Worm (Caenorhabditis elegans): ENCODE measurements around the gene fbxa-144.

Gene fbxa-144

ce11 chrV:16143066-16143581, 10.5 kb upstream of the fbxa-144 start, which contains the start of gene fbxa-88:
TSS of gene fbxa-88 (minus strand) at chrV:16143116.
- TF ChIP-seq chd-7 (tag; optimal IDR thresholded peaks at IDR 0.05) (no peak), nhr-80 (tag; optimal IDR thresholded peaks at IDR 0.05) (peak; percentile 61)

DNA sequence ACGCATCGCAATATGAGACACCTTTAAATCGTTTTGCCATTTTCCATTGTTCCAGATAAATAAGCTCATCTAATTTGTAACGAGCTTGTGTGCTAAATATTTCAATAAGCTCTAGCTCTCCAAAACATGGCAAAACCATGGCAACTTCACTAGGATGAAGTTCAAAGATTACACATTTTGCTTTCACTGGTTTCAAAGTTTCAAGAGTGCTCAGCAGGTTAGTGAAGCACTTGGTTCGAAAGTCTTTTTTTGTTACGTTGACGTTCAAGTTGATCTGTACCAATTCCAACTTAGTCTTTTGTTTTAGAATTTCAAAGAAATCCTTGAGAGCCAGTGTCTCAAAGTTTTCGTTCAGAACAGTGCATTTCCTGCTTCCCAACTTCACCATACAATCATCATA, 9.8 kb upstream of the fbxa-144 start, which contains the start of gene fbxa-18:
TSS of gene fbxa-18 (plus strand) at position 301 of the 400 bp plus-strand sequence.
- TF ChIP-seq F39B2.1 (GFP tag; IDR thresholded peaks at IDR 0.05) = no peak
- TF ChIP-seq rpc-1 (optimal IDR thresholded peaks at IDR 0.05) = no peak
- TF ChIP-seq rpc-1 (tag; optimal IDR thresholded peaks at IDR 0.05) = no peak
- no peak for TF ChIP-seq dpff-1 (tag; optimal IDR thresholded peaks at IDR 0.05)
- TF ChIP-seq B0019.2 (GFP tag; conservative IDR thresholded peaks at IDR 0.05) = no peak
- TF ChIP-seq K12H6.12 (tag; optimal IDR thresholded peaks at IDR 0.05) = no peak
- no peak for TF ChIP-seq F49E8.2 (tag; optimal IDR thresholded peaks at IDR 0.05; ENCODE audit: insufficient read depth)
- no peak for TF ChIP-seq hmg-20 (GFP tag; IDR thresholded peaks at IDR 0.05)
- no peak for TF ChIP-seq lsy-27 (tag; optimal IDR thresholded peaks at IDR 0.05; ENCODE audit: borderline replicate concordance, insufficient read depth)
- TF ChIP-seq ceh-40 (GFP tag; IDR thresholded peaks at IDR 0.05) = no peak
- no peak for TF ChIP-seq T26A5.8 (tag; optimal IDR thresholded peaks at IDR 0.05)
- no peak for TF ChIP-seq nhr-120 (GFP tag; IDR thresholded peaks at IDR 0.05)
- no peak for TF ChIP-seq ztf-22 (GFP tag; optimal IDR thresholded peaks at IDR 0.05)

- no peak for TF ChIP-seq hsf-1 (GFP tag; IDR thresholded peaks at IDR 0.05)
These were observed 8.5 kb upstream of the fbxa-144 start, which contains the start of gene clc-32 for ce11 chrV:16141071-16141470. TSS of gene clc-32 (minus strand) at chrV:16141171.

- TF ChIP-seq ZK185.1 (tag; optimal IDR thresholded peaks at IDR 0.05; ENCODE audit: poor library complexity, severe bottlenecking) (no peak), ama-1 (optimal IDR thresholded peaks at IDR 0.05) (no peak), ama-1 (GFP tag; optimal IDR thresholded peaks at IDR 0.05) (no peak), F22D6.2 (tag; optimal IDR thresholded peaks at IDR 0.05) (no peak), attf-6 (GFP tag; IDR thresholded peaks at IDR 0.05) (no peak), let-526 (GFP tag; IDR thresholded peaks at IDR 0.05) (no peak), cebp-2 (GFP tag; IDR thresholded peaks at IDR 0.05) (no peak), hsf-1 (GFP tag; IDR thresholded peaks at IDR 0.05) (no peak)
These were observed 6.9 kb upstream of the fbxa-144 start, which contains the start of gene clc-11 for ce11 chrV:16139529-16139928. TSS of gene clc-11 (minus strand) at chrV:16139629.

DNA sequence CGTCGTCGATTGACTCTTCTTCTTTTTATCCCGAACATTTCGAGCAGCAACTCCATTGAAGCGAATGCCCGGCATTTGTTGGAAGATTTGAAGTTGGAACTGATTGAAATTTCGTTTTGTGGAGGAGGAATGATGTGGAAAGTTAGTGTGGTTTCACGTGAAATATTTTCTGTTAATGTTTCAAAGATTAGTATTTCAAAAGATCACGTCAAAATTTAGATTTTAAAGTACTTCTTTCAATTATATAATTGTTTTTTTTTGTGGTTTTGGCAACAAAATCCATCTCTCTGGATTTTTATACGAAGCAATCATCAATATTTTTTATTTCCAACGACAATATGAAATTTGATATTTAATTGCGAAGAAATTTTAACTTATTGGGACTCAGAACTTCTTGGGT, 4.4 kb upstream of the fbxa-144 start, which contains the start of gene F44G3.7:
TSS of gene F44G3.7 (minus strand) at position 101 of the 400 bp plus-strand sequence.
- no peak for TF ChIP-seq mel-28 (tag; optimal IDR thresholded peaks at IDR 0.05; ENCODE audit: borderline replicate concordance)
- no peak for TF ChIP-seq Y95B8A.8 (GFP tag; IDR thresholded peaks at IDR 0.05)
- TF ChIP-seq Y53G8AR.9 (GFP tag; conservative IDR thresholded peaks at IDR 0.05) = no peak
- TF ChIP-seq D2030.7 (GFP tag; IDR thresholded peaks at IDR 0.05) = no peak
- TF ChIP-seq mes-4 (tag; optimal IDR thresholded peaks at IDR 0.05) = no peak
- no peak for TF ChIP-seq ztf-6 (GFP tag; IDR thresholded peaks at IDR 0.05)
- TF ChIP-seq hlh-26 (GFP tag; conservative IDR thresholded peaks at IDR 0.05) = no peak
- no peak for TF ChIP-seq egl-44 (GFP tag; IDR thresholded peaks at IDR 0.05)
- TF ChIP-seq die-1 (tag; optimal IDR thresholded peaks at IDR 0.05) = no peak
- TF ChIP-seq aptf-3 (GFP tag; IDR thresholded peaks at IDR 0.05) = no peak
- no peak for TF ChIP-seq ceh-100 (GFP tag; IDR thresholded peaks at IDR 0.05)
- no peak for TF ChIP-seq Y79H2A.3 (GFP tag; conservative IDR thresholded peaks at IDR 0.05)
- no peak for TF ChIP-seq C17E4.6 (GFP tag; IDR thresholded peaks at IDR 0.05)
- no peak for TF ChIP-seq nhr-90 (tag; optimal IDR thresholded peaks at IDR 0.05)
- TF ChIP-seq unc-130 (GFP tag; optimal IDR thresholded peaks at IDR 0.05) = no peak
- TF ChIP-seq lsy-27 (tag; optimal IDR thresholded peaks at IDR 0.05; ENCODE audit: borderline replicate concordance, insufficient read depth) = no peak
- no peak for TF ChIP-seq F57C9.4 (tag; optimal IDR thresholded peaks at IDR 0.05)
- TF ChIP-seq F33H1.4 (GFP tag; IDR thresholded peaks at IDR 0.05) = no peak
- no peak for TF ChIP-seq F57A8.1 (GFP tag; optimal IDR thresholded peaks at IDR 0.05)
- no peak for TF ChIP-seq F52B5.7 (tag; optimal IDR thresholded peaks at IDR 0.05)

Data from whole organism, young adult.